Worm (Caenorhabditis elegans) whole organism, young adult: ENCODE data around the gene btb-9.

ENCODE experiments used
- C06A6.2 ChIP-seq: fragments of 200-800 bp; sonication (Bioruptor generic); conservative IDR thresholded peaks from 2 replicates; pipeline ENCODE4 v1.3.6; 2022; ENCODE audit warnings: missing genetic modification characterization, missing compliant biosample characterization
- F33H1.4 ChIP-seq: fragments of 200-800 bp; sonication (Bioruptor generic); IDR thresholded peaks from 2 replicates; pipeline ENCODE4 v1.3.6; 2022; ENCODE audit warnings: missing genetic modification reagents, missing genetic modification characterization, missing compliant biosample characterization
- F49E8.2 ChIP-seq: sonication (generic microtip); optimal IDR thresholded peaks from 3 replicates; lab custom pipeline; 2017; ENCODE audit warnings: missing genetic modification characterization, mild to moderate bottlenecking, missing compliant biosample characterization, antibody characterized with exemption, moderate library complexity; ENCODE audit not compliant: insufficient read depth
- F57A8.1 ChIP-seq: fragments of 200-800 bp; sonication (Bioruptor generic); optimal IDR thresholded peaks from 2 replicates; lab custom pipeline; 2018; ENCODE audit warnings: mild to moderate bottlenecking, missing genetic modification characterization, moderate library complexity, missing compliant biosample characterization
- Y53F4B.3 ChIP-seq: fragments of 200-800 bp; sonication (Bioruptor generic); IDR thresholded peaks from 2 replicates; pipeline ENCODE4 v1.3.6; 2022; ENCODE audit warnings: missing genetic modification reagents, missing genetic modification characterization, missing compliant biosample characterization
- aptf-2 ChIP-seq: fragments of 200-800 bp; sonication (Bioruptor generic); conservative IDR thresholded peaks from 2 replicates; pipeline ENCODE4 v1.3.6; 2022; ENCODE audit warnings: missing genetic modification reagents, missing genetic modification characterization, missing compliant biosample characterization
- athp-1 ChIP-seq: sonication (generic microtip); optimal IDR thresholded peaks from 2 replicates; lab custom pipeline; 2017; ENCODE audit warnings: mild to moderate bottlenecking, missing genetic modification characterization, missing compliant biosample characterization
- cebp-1 ChIP-seq, 2 experiments: fragments of 200-800 bp in 1 of 2; sonication (Bioruptor generic) in 1 of 2; sonication (generic microtip) in 1 of 2; IDR thresholded peaks in 1 of 2; optimal IDR thresholded peaks in 1 of 2; 2 replicates each; pipeline versions ENCODE4 v1.3.6 to Lab custom; 2017 to 2022; ENCODE audit warnings: missing compliant biosample characterization in 2 of 2, missing genetic modification characterization in 2 of 2, mild to moderate bottlenecking in 1 of 2, missing genetic modification reagents in 1 of 2, moderate library complexity in 1 of 2
- cebp-2 ChIP-seq: fragments of 200-800 bp; sonication (Bioruptor generic); IDR thresholded peaks from 2 replicates; pipeline ENCODE4 v1.3.6; 2022; ENCODE audit warnings: missing genetic modification characterization, missing compliant biosample characterization
- ceh-40 ChIP-seq: fragments of 200-800 bp; sonication (Bioruptor generic); IDR thresholded peaks from 2 replicates; pipeline ENCODE4 v1.3.6; 2022; ENCODE audit warnings: missing genetic modification characterization, missing compliant biosample characterization
- dpff-1 ChIP-seq: sonication (generic microtip); optimal IDR thresholded peaks from 2 replicates; lab custom pipeline; 2017; ENCODE audit warnings: mild to moderate bottlenecking, missing genetic modification characterization, missing compliant biosample characterization
- dpl-1 ChIP-seq: fragments of 150-350 bp; optimal IDR thresholded peaks from 2 replicates; lab custom pipeline; 2014; ENCODE audit warnings: missing biosample characterization, missing genetic modification reagents, missing genetic modification characterization
- efl-1 ChIP-seq: fragments of 150-350 bp; optimal IDR thresholded peaks from 2 replicates; lab custom pipeline; 2014; ENCODE audit warnings: missing biosample characterization, missing genetic modification reagents, missing genetic modification characterization
- egl-18 ChIP-seq: fragments of 200-800 bp; sonication (Bioruptor generic); IDR thresholded peaks from 2 replicates; pipeline ENCODE4 v1.3.6; 2022; ENCODE audit warnings: missing genetic modification reagents, missing genetic modification characterization, missing compliant biosample characterization
- ekl-4 ChIP-seq: fragments of 200-800 bp; sonication (Bioruptor generic); IDR thresholded peaks from 2 replicates; pipeline ENCODE4 v1.3.6; 2022; ENCODE audit warnings: missing genetic modification reagents, missing genetic modification characterization, missing compliant biosample characterization
- ets-4 ChIP-seq: fragments of 200-800 bp; sonication (Bioruptor generic); optimal IDR thresholded peaks from 2 replicates; lab custom pipeline; 2018; ENCODE audit warnings: mild to moderate bottlenecking, missing genetic modification characterization, missing compliant biosample characterization
- fkh-3 ChIP-seq: sonication (generic microtip); optimal IDR thresholded peaks from 2 replicates; lab custom pipeline; 2016; ENCODE audit warnings: mild to moderate bottlenecking, missing genetic modification characterization, missing compliant biosample characterization
- gei-17 ChIP-seq: fragments of 200-800 bp; sonication (Bioruptor generic); optimal IDR thresholded peaks from 2 replicates; lab custom pipeline; 2018; ENCODE audit warnings: mild to moderate bottlenecking, missing genetic modification characterization, missing compliant biosample characterization
- hmg-1.2 ChIP-seq: fragments of 200-800 bp; sonication (Bioruptor generic); IDR thresholded peaks from 2 replicates; pipeline ENCODE4 v1.3.6; 2022; ENCODE audit warnings: missing genetic modification reagents, missing genetic modification characterization, missing compliant biosample characterization
- hrde-1 ChIP-seq: sonication (generic microtip); optimal IDR thresholded peaks from 2 replicates; lab custom pipeline; 2016; ENCODE audit warnings: missing genetic modification characterization, mild to moderate bottlenecking, missing compliant biosample characterization, moderate library complexity, missing genotype, missing genetic modification reagents, borderline replicate concordance
- lin-54 ChIP-seq: fragments of 200-800 bp; sonication (Bioruptor generic); optimal IDR thresholded peaks from 2 replicates; lab custom pipeline; 2018; ENCODE audit warnings: mild to moderate bottlenecking, missing genetic modification characterization, missing compliant biosample characterization
- madf-6 ChIP-seq: fragments of 200-800 bp; sonication (Bioruptor generic); IDR thresholded peaks from 2 replicates; pipeline ENCODE4 v1.3.6; 2022; ENCODE audit warnings: missing genetic modification reagents, missing genetic modification characterization, missing compliant biosample characterization
- mes-4 ChIP-seq: sonication (generic microtip); optimal IDR thresholded peaks from 2 replicates; lab custom pipeline; 2016; ENCODE audit warnings: missing genotype, missing genetic modification characterization, missing compliant biosample characterization
- nfyb-1 ChIP-seq: fragments of 200-800 bp; sonication (Bioruptor generic); IDR thresholded peaks from 2 replicates; pipeline ENCODE4 v1.3.6; 2022; ENCODE audit warnings: missing genetic modification reagents, missing genetic modification characterization, missing compliant biosample characterization
- nhr-80 ChIP-seq: sonication (generic microtip); optimal IDR thresholded peaks from 2 replicates; lab custom pipeline; 2016; ENCODE audit warnings: missing genetic modification characterization, missing compliant biosample characterization
- pbrm-1 ChIP-seq: fragments of 200-800 bp; sonication (Bioruptor generic); IDR thresholded peaks from 2 replicates; pipeline ENCODE4 v1.3.6; 2022; ENCODE audit warnings: missing genetic modification reagents, missing genetic modification characterization, missing compliant biosample characterization
- pha-4 ChIP-seq: fragments of 150-350 bp; sonication (generic microtip); optimal IDR thresholded peaks from 2 replicates; lab custom pipeline; 2014; ENCODE audit warnings: missing biosample characterization, missing genetic modification reagents, missing genetic modification characterization
- rcor-1 ChIP-seq: fragments of 200-800 bp; sonication (Bioruptor generic); IDR thresholded peaks from 2 replicates; pipeline ENCODE4 v1.3.6; 2022; ENCODE audit warnings: missing genetic modification reagents, missing genetic modification characterization, missing compliant biosample characterization
- rec-8 ChIP-seq, 2 experiments: sonication (generic microtip); optimal IDR thresholded peaks; 2 replicates each; lab custom pipeline; 2016; ENCODE audit warnings: mild to moderate bottlenecking in 2 of 2, missing genetic modification characterization in 2 of 2, missing genetic modification reagents in 2 of 2, missing genotype in 2 of 2, missing biosample characterization in 1 of 2, missing compliant biosample characterization in 1 of 2, moderate library complexity in 1 of 2
- rpc-1 ChIP-seq, 2 experiments: fragments of 150-350 bp in 1 of 2; sonication (generic microtip) in 1 of 2; optimal IDR thresholded peaks; 2 replicates each; lab custom pipeline; 2014 to 2018; ENCODE audit warnings: missing biosample characterization in 1 of 2, missing genetic modification characterization in 1 of 2, missing genetic modification reagents in 1 of 2, missing genotype in 1 of 2
- sdz-38 ChIP-seq: sonication (generic microtip); optimal IDR thresholded peaks from 2 replicates; lab custom pipeline; 2016; ENCODE audit warnings: missing genotype, missing genetic modification characterization, missing compliant biosample characterization
- sea-2 ChIP-seq: fragments of 200-800 bp; sonication (Bioruptor generic); IDR thresholded peaks from 2 replicates; pipeline ENCODE4 v1.3.6; 2022; ENCODE audit warnings: missing genetic modification characterization, missing compliant biosample characterization
- snpc-1.3 ChIP-seq: sonication (generic microtip); optimal IDR thresholded peaks from 2 replicates; lab custom pipeline; 2017; ENCODE audit warnings: missing genetic modification characterization, mild to moderate bottlenecking, missing compliant biosample characterization, antibody characterized with exemption, moderate library complexity, missing genotype, missing genetic modification reagents; ENCODE audit not compliant: insufficient read depth
- tbx-9 ChIP-seq: sonication (generic microtip); optimal IDR thresholded peaks from 2 replicates; lab custom pipeline; 2016; ENCODE audit warnings: borderline replicate concordance, missing genetic modification characterization, inconsistent platforms, missing compliant biosample characterization
- unc-130 ChIP-seq: sonication (generic microtip); optimal IDR thresholded peaks from 2 replicates; lab custom pipeline; 2016; ENCODE audit warnings: missing genetic modification reagents, missing genetic modification characterization, missing compliant biosample characterization
- xnd-1 ChIP-seq: sonication (generic microtip); optimal IDR thresholded peaks from 2 replicates; lab custom pipeline; 2016; ENCODE audit warnings: missing genotype, missing genetic modification reagents, missing genetic modification characterization, missing compliant biosample characterization
- zfh-2 ChIP-seq: fragments of 200-800 bp; sonication (Bioruptor generic); conservative IDR thresholded peaks from 2 replicates; pipeline ENCODE4 v1.3.6; 2022; ENCODE audit warnings: missing genetic modification reagents, missing genetic modification characterization, missing compliant biosample characterization
- zim-3 ChIP-seq: sonication (generic microtip); optimal IDR thresholded peaks from 2 replicates; lab custom pipeline; 2017; ENCODE audit warnings: mild to moderate bottlenecking, missing genetic modification characterization, moderate library complexity, missing compliant biosample characterization
- ztf-3 ChIP-seq: fragments of 200-800 bp; sonication (Bioruptor generic); optimal IDR thresholded peaks from 2 replicates; lab custom pipeline; 2018; ENCODE audit warnings: mild to moderate bottlenecking, missing genetic modification characterization, missing compliant biosample characterization

Gene btb-9

DNA sequence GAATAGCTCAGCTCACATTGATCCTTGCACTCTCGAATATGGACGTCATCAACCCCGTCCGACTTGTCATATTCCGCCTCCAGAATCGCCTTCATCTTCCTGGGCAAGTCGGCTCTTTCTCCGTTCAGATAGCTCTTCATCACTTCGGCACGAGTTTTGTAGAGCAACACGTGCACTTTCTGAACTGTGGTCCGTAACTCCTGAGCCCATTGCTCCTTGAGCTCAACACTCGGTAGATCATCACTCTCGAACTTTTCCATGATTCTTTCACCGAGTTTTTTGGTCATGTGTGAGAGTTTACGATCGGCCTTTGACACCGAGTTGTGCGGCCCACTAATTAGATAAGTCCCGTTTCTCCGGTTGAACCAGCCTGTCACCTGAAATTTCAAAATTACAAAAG is 6.8 kb downstream of the btb-9 start:
- no peak for TF ChIP-seq egl-18 (GFP tag; lab: Robert Waterston, UW)
- TF ChIP-seq pbrm-1 (GFP tag; lab: Robert Waterston, UW): no peak
- no peak for TF ChIP-seq dpff-1 (tag; lab: Kevin White, UChicago)
- TF ChIP-seq xnd-1 (tag; lab: Kevin White, UChicago): no peak
- TF ChIP-seq pha-4: no peak
- no peak for TF ChIP-seq cebp-2 (GFP tag; lab: Robert Waterston, UW)
- no peak for TF ChIP-seq efl-1 (GFP tag; lab: Kevin White, UChicago)
- no peak for TF ChIP-seq fkh-3 (tag; lab: Kevin White, UChicago)
- TF ChIP-seq sea-2 (GFP tag; lab: Robert Waterston, UW): no peak
- no peak for TF ChIP-seq tbx-9 (tag; lab: Kevin White, UChicago)
- TF ChIP-seq unc-130 (GFP tag; lab: Kevin White, UChicago): no peak
- TF ChIP-seq F33H1.4 (GFP tag; lab: Robert Waterston, UW): no peak
- no peak for TF ChIP-seq snpc-1.3
- TF ChIP-seq rpc-1 (optimal IDR thresholded peaks at IDR 0.05; lab: Kevin White, UChicago): no peak
- no peak for TF ChIP-seq rpc-1 (tag; optimal IDR thresholded peaks at IDR 0.05; lab: Kevin White, UChicago)
- TF ChIP-seq C06A6.2 (GFP tag; lab: Robert Waterston, UW): no peak

DNA sequence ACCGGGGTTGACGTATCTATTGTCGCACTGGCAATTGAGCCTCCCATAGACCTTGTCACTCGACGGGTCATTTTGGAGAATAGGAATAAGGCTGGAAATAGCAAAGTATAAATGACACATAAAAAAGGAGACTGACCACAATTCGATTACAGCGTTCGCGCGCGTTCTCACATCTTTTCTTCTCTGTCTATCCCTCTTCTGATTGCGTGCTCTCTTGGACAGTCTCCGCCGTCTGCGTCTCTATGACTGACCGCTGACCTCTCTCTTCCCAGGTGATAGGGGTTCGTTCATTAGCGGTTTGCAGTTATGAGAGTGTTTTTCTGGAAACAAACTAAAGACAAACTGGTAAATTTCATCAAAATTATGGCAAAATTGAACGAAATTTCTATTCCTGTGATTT is 8.0 kb downstream of the btb-9 start, which contains the start of gene ceh-83:
Gene ceh-83 (minus strand): TSS at position 181 of the 400 bp plus-strand sequence.
- TF ChIP-seq ceh-40 (no peak), hmg-1.2 (GFP tag; lab: Robert Waterston, UW) (peak; percentile 92), aptf-2 (GFP tag; lab: Robert Waterston, UW) (0 out of 2 replicates have a peak, but pooled peaks have one; percentile 52), pbrm-1 (GFP tag; lab: Robert Waterston, UW) (0 out of 2 replicates have a peak, but pooled peaks have one; percentile 25)

DNA sequence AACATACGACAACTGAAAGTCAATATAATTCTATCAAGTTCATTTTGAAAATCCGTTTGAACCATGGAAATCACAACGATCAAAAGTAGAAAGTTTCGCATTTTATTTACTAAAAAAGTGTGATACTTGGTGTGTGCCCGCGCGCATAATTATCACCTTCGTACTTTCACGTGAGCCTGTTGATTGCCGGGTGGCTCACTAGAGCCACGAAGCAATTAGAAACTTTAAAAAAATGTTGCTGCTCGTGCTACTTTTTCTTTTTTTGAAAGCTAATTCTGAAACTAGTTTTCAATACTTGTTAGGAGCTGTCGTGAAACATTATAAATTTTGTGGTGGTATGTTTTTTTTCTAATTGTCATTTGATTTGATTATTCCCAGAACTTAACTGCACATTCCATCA is 10.5 kb downstream of the btb-9 start, which contains the start of the genes irld-9 and irld-33:
Gene irld-9 (minus strand): TSS at position 101 of the 400 bp plus-strand sequence.
Gene irld-33 (plus strand): TSS at position 209 of the 400 bp plus-strand sequence.
- TF ChIP-seq Y53F4B.3 (GFP tag; lab: Robert Waterston, UW) (no peak), gei-17 (GFP tag; lab: Kevin White, UChicago) (no peak), lin-54 (no peak), F49E8.2 (tag; lab: Kevin White, UChicago) (no peak), cebp-1 (GFP tag; IDR thresholded peaks at IDR 0.05; lab: Robert Waterston, UW) (no peak), cebp-1 (tag; optimal IDR thresholded peaks at IDR 0.05; lab: Kevin White, UChicago) (no peak), athp-1 (tag; lab: Kevin White, UChicago) (no peak), sdz-38 (no peak), madf-6 (GFP tag; lab: Robert Waterston, UW) (no peak), ekl-4 (GFP tag; lab: Robert Waterston, UW) (no peak), hrde-1 (no peak), pha-4 (no peak), zfh-2 (no peak)

DNA sequence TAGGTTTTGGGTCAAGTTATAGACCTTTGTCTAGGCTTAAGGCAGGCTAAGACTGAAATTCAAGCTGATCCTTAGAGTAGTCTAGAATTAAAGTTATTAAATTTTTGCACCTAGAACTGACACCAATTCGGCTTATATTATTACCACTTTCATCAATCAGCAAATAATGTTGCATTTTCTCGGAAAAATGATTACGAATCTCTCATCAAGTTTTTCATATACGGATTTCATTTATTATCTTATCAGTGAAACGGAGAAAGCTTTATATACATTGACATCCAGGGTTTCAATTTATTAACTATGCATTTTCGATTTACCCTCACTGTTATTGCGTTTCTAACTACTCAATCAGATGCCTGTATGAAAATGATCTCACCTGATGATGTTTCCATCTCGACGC is 12.9 kb downstream of the btb-9 start, which contains the start of gene K07G6.1:
Gene K07G6.1 (plus strand): TSS at position 301 of the 400 bp plus-strand sequence.
- no peak for TF ChIP-seq nhr-80 (tag; lab: Kevin White, UChicago)
- no peak for TF ChIP-seq ets-4 (GFP tag; lab: Kevin White, UChicago)
- no peak for TF ChIP-seq nfyb-1 (GFP tag; lab: Robert Waterston, UW)
- TF ChIP-seq xnd-1 (tag; lab: Kevin White, UChicago): no peak
- no peak for TF ChIP-seq F57A8.1 (GFP tag; lab: Kevin White, UChicago)
- TF ChIP-seq zim-3 (tag; lab: Kevin White, UChicago): no peak
- no peak for TF ChIP-seq rec-8 (tag; optimal IDR thresholded peaks at IDR 0.05; lab: Kevin White, UChicago)
- TF ChIP-seq C06A6.2 (GFP tag; lab: Robert Waterston, UW): no peak
- TF ChIP-seq mes-4 (tag; lab: Kevin White, UChicago): no peak
- TF ChIP-seq ztf-3 (GFP tag; lab: Kevin White, UChicago): no peak
- TF ChIP-seq dpl-1 (GFP tag; lab: Kevin White, UChicago): no peak
- TF ChIP-seq rcor-1 (GFP tag; lab: Robert Waterston, UW): no peak
